Worm (Caenorhabditis elegans) whole organism, L4/young adult: Measurements from ENCODE around the gene F56F10.2.
A peak's percentile ranks its signal among the peaks of the same experiment; 100 is the strongest.

ENCODE experiments used
- W03F9.2 ChIP-seq: fragments of 150-350 bp; optimal IDR thresholded peaks from 2 replicates; lab custom pipeline; 2014; ENCODE audit warnings: missing biosample characterization, missing genetic modification characterization
- dao-5 ChIP-seq: sonication (generic microtip); optimal IDR thresholded peaks from 2 replicates; lab custom pipeline; 2016; ENCODE audit warnings: missing genotype, missing genetic modification characterization, moderate library complexity, missing compliant biosample characterization
- him-1 ChIP-seq: sonication (generic microtip); optimal IDR thresholded peaks from 2 replicates; lab custom pipeline; 2016; ENCODE audit warnings: missing genotype, missing genetic modification reagents, missing genetic modification characterization, missing compliant biosample characterization

F56F10.2 gene

DNA sequence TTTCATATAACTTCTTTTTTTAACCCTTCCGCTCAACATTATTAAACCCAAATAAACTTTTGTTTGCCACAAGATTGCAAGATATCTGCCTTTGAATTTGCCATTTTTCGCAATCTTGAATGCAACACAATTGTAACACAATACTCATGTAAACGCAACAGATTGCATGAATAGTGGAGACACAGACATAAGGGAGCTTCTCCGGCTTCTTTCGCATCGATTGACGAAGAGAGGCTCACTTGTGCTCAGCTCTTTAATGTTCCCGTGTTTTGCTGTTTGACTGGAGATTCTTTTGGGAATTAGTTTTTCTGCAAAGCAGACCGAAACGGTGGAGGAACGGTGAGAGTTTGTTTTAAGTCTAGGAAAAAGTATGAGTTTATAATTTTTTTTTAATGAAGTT is at the start of gene F56F10.2:
Gene F56F10.2 (plus strand): TSS at position 215 of the 400 bp plus-strand sequence.
- TF ChIP-seq dao-5 (tag; lab: Kevin White, UChicago) = no peak
- TF ChIP-seq W03F9.2 (tag; lab: Kevin White, UChicago) = no peak
- TF ChIP-seq him-1 = no peak

DNA sequence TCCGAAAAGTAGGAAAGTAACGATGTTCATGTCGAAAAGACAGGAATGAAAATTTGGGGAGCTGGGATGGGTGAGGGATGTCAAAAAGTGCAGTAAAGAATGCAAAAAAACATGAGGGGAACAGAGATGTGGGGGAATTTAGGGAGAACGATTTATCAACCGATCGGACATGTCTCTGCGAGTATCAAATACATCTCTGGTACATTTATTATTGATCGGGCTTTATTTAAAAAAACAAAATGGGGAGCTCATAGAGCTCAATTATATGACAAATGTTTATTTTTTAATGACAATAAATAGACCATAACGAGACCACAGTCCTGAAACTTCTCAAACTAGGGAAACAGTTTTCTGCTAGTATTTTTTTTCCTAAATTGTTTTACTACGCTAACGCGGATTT is 48.7 kb upstream of the F56F10.2 start, which contains the start of gene F25E2.2:
Gene F25E2.2 (minus strand): TSS at position 101 of the 400 bp plus-strand sequence.
- no peak for TF ChIP-seq dao-5 (tag; lab: Kevin White, UChicago)
- no peak for TF ChIP-seq him-1
- no peak for TF ChIP-seq W03F9.2 (tag; lab: Kevin White, UChicago)

DNA sequence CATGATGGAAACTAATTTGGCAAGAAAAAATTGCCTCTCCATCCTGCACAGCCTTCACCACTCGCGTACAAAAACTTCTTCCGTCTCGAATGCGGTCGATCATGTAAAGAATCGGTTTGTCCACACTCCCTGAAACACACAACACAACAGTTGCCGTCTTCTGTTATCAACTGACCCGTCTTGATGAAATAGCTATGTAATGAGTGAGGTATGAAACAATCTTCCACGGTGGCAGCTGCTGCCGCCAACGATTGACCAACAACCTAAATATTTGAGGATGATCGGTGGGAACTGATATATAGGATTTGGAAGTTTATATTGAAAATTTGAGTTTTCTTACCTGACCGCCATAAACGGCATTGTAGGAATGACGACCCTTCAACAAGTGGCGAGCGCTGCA is 47.2 kb upstream of the F56F10.2 start:
- TF ChIP-seq him-1 (no peak), W03F9.2 (tag; lab: Kevin White, UChicago) (no peak), dao-5 (tag; lab: Kevin White, UChicago) (no peak)

DNA sequence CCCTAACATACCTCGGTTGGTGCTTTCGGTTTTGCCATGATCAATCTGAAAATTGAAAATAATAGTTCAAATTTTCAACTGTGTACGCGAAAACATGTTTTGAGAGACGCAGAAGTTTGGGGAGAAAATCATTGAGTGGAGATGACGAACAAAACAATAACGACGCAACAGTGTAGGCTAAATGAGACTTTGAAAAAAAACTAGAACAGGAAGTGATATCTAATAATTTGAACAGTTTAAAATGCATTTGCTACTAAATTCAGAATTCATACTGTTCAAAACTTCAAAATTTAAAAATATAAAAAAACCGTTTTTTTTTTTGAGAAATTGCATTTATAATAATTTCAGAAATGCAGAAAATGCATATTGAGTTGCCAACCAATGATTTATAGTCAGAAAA is 46.4 kb upstream of the F56F10.2 start, which contains the start of gene F25E2.3:
Gene F25E2.3 (minus strand): TSS at position 101 of the 400 bp plus-strand sequence.
- TF ChIP-seq dao-5 (tag; lab: Kevin White, UChicago) (no peak), him-1 (no peak), W03F9.2 (tag; lab: Kevin White, UChicago) (no peak)

DNA sequence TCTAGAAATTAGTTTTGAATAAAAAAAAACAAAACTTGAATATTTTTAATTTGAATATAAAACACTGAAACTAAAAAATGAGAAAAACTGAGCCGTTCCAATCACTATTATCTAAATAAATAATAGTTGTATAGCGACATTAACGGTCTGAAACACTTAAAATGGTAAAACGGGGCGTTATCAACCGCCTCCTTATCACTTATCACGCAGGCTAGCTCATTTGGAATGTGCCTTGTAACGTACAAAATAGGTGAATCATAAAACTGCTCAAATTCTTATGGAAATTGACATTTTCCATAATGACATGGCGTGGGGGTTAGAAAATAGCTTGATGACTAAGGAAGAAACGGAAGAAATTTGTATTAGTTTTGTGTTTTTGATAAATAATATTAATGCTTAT is 43.5 kb upstream of the F56F10.2 start, which contains the start of gene ifd-2:
Gene ifd-2 (minus strand): TSS at position 1 of the 400 bp plus-strand sequence.
- TF ChIP-seq him-1 (no peak), dao-5 (tag; lab: Kevin White, UChicago) (no peak), W03F9.2 (tag; lab: Kevin White, UChicago) (no peak)

DNA sequence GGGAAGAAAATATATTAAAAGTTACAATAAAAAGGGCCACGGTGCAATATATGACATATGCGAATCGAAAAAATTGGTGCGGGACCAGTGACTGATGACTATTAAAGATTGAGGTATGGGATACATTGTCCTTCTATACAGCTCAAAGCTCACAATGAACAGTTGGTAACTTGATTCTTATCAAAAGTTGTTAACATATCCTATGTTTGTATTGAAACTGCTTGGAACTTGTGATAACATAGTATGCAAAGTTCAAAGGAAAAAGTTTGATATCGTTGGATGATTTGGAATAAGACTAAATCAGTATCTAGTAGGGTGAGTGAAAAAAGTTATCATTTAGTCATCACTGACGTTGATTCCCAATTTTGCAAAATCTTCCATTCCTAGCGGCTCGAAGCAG is 41.4 kb upstream of the F56F10.2 start:
- TF ChIP-seq him-1 = no peak
- no peak for TF ChIP-seq W03F9.2 (tag; lab: Kevin White, UChicago)
- TF ChIP-seq dao-5 (tag; lab: Kevin White, UChicago) = no peak

DNA sequence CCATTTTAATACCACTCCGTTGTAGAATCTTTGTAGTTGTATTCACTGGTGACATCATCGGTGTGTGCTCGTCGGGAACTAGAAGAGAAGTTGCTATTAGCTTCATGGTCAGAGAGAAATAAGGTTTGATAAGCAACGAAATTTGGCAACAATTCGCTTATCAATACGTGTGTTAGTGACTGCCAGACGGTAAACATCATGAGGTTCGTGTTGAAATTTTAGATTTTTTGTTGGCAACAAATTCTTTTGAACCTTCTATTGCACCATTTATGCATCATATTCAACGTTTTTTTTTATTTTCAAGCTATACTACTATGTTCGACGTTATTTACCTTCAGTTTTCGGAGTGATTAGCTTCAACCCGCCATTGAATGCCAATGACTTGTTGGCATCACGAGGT is 35.7 kb upstream of the F56F10.2 start:
- no peak for TF ChIP-seq him-1
- TF ChIP-seq W03F9.2 (tag; lab: Kevin White, UChicago) = no peak
- TF ChIP-seq dao-5 (tag; lab: Kevin White, UChicago) = no peak

DNA sequence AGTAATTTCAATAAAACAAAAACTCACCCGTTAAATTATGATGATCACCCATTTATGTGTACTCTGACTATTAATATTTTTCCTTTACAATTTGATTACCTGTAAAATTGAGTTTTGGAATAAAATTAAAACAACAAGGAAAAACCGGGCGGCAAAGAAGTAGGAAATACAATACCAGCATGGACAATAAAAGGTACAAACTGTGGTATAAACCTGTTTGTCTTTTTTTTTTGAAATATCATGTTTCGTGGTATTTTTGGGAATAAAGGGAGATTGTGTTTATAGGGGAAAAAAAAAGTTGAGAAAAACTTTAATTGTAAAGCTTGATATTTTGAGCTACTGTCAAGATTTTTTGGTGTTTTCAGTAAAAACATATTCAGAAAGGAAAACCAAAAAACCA is 34.0 kb upstream of the F56F10.2 start, which contains the start of gene daf-3:
Gene daf-3 (minus strand): TSS at position 101 of the 400 bp plus-strand sequence.
- TF ChIP-seq W03F9.2 (tag; lab: Kevin White, UChicago) (no peak), dao-5 (tag; lab: Kevin White, UChicago) (no peak), him-1 (no peak)

DNA sequence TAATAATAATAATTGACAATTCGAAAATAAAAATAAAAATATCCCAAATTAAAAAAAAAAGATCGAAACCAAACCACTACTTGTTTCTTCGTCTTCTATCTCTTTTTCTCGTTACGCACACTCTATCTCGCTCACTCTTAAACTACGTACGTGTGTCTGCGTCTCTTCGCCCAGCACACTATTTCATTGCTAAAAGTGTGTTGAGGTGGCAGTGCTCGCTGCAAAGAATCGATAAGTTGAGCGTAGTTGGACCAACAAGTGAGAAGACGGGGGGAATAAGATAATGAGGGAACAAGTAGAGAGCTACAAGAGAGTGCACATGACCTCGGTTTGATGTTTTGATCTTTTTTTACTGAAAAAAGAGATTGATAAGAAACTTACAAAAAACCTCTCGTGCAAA is 33.5 kb upstream of the F56F10.2 start:
- no peak for TF ChIP-seq dao-5 (tag; lab: Kevin White, UChicago)

DNA sequence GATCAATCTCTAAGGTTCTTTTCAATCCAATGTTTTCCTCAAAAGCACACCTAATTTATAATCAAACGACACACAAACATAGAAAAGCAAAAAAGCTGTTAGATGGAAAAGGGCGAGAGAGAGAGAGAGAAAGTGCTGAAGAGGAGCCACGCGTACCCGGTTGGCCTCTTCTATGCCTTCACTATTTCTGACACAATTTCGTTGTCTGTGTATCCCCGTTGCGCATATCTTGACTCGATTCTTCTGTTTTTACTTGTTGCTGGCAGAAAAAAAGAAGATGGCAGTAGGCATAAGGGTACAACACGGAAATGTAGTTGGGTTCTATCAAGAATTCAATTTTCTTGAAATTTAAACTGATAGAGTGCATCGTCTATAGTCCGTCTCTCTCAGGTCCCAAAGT is 31.9 kb upstream of the F56F10.2 start:
- TF ChIP-seq W03F9.2 (tag; lab: Kevin White, UChicago) (no peak), him-1 (peak; percentile 48)

DNA sequence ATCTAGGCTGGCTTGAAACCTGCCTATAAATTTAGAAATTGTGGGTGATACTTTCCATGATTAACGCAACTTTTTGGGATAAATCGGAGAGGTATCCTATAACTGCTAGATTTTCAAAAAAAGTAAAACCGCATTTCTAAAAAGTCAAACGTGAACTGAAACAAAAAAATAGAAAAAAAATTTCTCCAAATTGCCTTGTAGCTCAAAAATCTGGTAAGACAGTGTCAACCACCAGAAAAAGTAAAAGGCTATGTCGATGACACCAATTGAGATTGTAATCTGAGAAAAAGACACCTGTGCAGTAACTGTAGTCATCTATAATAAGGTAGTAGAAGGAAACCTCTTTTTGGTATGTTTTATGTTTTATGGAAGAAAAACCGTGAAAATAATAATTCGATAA is 30.8 kb upstream of the F56F10.2 start, which contains the start of gene wdr-54:
Gene wdr-54 (plus strand): TSS at position 301 of the 400 bp plus-strand sequence.
- no peak for TF ChIP-seq W03F9.2 (tag; lab: Kevin White, UChicago)
- TF ChIP-seq him-1 = no peak
- no peak for TF ChIP-seq dao-5 (tag; lab: Kevin White, UChicago)

DNA sequence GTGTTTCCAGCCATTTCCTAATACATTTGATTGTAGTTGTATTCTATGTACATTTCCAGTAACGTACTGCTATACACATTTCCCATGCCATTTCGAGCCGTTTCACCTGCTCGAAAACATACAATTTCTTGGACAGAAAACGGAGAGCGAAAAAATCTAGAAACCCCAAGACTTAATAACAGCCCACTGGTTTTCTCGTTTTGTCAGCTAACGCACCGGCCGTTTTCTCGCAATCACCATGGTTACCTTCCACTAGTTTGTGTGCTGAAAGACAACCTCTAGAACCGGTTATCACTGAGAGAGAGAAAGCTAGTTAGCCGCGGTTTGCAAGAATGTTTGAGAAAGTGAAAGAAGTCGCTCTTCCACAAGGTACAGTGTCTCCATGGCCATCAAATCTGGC is 29.2 kb upstream of the F56F10.2 start:
- TF ChIP-seq dao-5 (tag; lab: Kevin White, UChicago) (no peak), W03F9.2 (tag; lab: Kevin White, UChicago) (no peak), him-1 (no peak)

DNA sequence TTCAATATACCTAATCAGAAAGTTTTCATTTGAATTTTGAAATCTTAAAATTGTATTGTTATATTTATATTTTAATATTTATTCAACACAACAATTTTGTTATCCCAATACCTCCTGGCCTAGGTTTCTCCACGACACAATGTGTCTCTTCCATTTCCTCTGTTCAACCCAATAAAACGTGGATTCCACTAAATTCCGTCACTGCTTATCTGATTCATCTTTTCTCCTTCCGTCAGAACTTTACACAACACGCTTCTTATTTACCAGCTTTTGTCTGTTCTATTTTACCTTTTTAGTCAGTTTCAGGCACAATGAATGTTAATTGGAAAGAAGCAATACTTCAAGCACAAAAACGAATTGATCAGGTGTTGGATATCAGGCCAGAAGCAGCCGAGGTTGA is 24.9 kb upstream of the F56F10.2 start, which contains the start of gene F39H12.1:
Gene F39H12.1 (plus strand): TSS at position 301 of the 400 bp plus-strand sequence.
- TF ChIP-seq W03F9.2 (tag; lab: Kevin White, UChicago) (no peak), dao-5 (tag; lab: Kevin White, UChicago) (no peak), him-1 (no peak)

DNA sequence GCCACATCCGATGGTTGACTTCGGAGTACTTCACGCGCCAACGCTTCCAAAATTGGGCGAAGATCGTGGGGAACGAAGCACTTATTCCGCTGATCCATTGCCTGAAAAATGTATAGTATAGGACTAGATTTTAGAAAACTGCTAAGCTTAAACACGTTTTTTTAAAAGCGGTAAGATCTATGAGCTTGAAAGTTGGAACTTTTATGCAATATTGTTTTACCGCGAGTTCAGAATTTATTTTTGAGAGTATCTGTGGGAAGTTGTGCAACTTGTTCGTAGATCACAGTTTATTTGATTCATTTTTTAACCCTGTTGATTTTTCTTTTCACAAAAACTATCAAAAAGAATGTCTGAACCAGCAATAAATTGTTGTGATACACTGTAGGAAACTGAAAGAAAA is 18.0 kb upstream of the F56F10.2 start, which contains the start of gene F39H12.3:
Gene F39H12.3 (minus strand): TSS at position 101 of the 400 bp plus-strand sequence.
- TF ChIP-seq him-1 (no peak), dao-5 (tag; lab: Kevin White, UChicago) (no peak), W03F9.2 (tag; lab: Kevin White, UChicago) (no peak)

DNA sequence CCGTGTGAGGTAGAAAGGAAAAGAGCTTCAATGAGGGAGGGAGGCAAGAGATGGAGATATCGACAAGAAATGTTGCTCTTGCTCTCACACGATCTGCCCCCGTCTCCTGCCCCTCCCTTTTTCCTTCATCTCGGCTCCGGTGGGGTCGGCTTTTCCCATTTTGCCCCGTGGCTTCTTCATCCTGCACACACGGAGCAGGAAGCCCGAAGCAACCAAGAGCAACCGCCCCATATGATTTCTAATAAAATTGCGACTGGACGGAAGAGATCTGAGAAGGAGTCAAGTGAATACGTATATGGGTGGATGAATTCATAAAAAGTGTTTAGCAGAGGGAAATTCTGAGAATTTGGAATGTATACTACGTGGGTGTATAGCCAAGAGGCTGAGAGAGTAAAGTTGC is 14.8 kb upstream of the F56F10.2 start:
- TF ChIP-seq him-1 (peak; percentile 51), W03F9.2 (tag; lab: Kevin White, UChicago) (no peak), dao-5 (tag; lab: Kevin White, UChicago) (no peak)
